Worm (Caenorhabditis elegans) whole organism, L4 larva: Measurements from ENCODE around the gene got-2.2.

Source experiments
- D1046.2 ChIP-seq: fragments of 200-800 bp; sonication (Bioruptor generic); IDR thresholded peaks from 2 replicates; pipeline ENCODE4 v1.3.6; 2022; ENCODE audit warnings: missing genetic modification characterization, missing compliant biosample characterization
- F26F4.8 ChIP-seq: fragments of 200-800 bp; sonication (Bioruptor generic); conservative IDR thresholded peaks from 2 replicates; pipeline ENCODE4 v1.3.6; 2022; ENCODE audit warnings: missing genetic modification characterization, missing compliant biosample characterization
- F37D6.2 ChIP-seq: sonication (generic microtip); optimal IDR thresholded peaks from 2 replicates; lab custom pipeline; 2016; ENCODE audit warnings: mild to moderate bottlenecking, missing genetic modification characterization, missing compliant biosample characterization
- Y105C5A.15 ChIP-seq: fragments of 200-800 bp; sonication (Bioruptor generic); IDR thresholded peaks from 2 replicates; pipeline ENCODE4 v1.3.6; 2022; ENCODE audit warnings: missing genetic modification characterization, missing compliant biosample characterization
- ZK337.2 ChIP-seq: fragments of 200-800 bp; sonication (Bioruptor generic); IDR thresholded peaks from 2 replicates; pipeline ENCODE4 v1.3.6; 2022; ENCODE audit warnings: missing genetic modification reagents, missing genetic modification characterization, missing compliant biosample characterization
- aha-1 ChIP-seq: fragments of 150-350 bp; peaks from one replicate; lab custom pipeline; 2014; ENCODE audit warnings: missing biosample characterization, missing genetic modification characterization
- attf-4 ChIP-seq: sonication (generic microtip); optimal IDR thresholded peaks from 3 replicates; lab custom pipeline; 2017; ENCODE audit warnings: missing biosample characterization, missing genetic modification characterization
- ceh-82 ChIP-seq: sonication (generic microtip); optimal IDR thresholded peaks from 2 replicates; lab custom pipeline; 2017; ENCODE audit warnings: missing biosample characterization, missing genetic modification characterization
- ces-1 ChIP-seq: fragments of 150-350 bp; sonication (generic microtip); optimal IDR thresholded peaks from 4 replicates; lab custom pipeline; 2014; ENCODE audit warnings: missing biosample characterization, missing genetic modification reagents, missing genetic modification characterization
- ctbp-1 ChIP-seq: fragments of 200-800 bp; sonication (Bioruptor generic); IDR thresholded peaks from 2 replicates; pipeline ENCODE4 v1.3.6; 2022; ENCODE audit warnings: missing genetic modification reagents, missing genetic modification characterization, missing compliant biosample characterization
- daf-16 ChIP-seq, 3 experiments: sonication (generic microtip); optimal IDR thresholded peaks; 2 replicates each; lab custom pipeline; 2016 to 2017; ENCODE audit warnings: missing genetic modification characterization in 3 of 3, missing genetic modification reagents in 3 of 3, mild to moderate bottlenecking in 2 of 3, missing compliant biosample characterization in 2 of 3, missing biosample characterization in 1 of 3, moderate library complexity in 1 of 3
- daf-19 ChIP-seq: fragments of 200-800 bp; sonication (Bioruptor generic); conservative IDR thresholded peaks from 2 replicates; pipeline ENCODE4 v1.3.6; 2022; ENCODE audit warnings: missing genetic modification characterization, missing compliant biosample characterization
- dmd-6 ChIP-seq: fragments of 200-800 bp; sonication (Bioruptor generic); IDR thresholded peaks from 2 replicates; pipeline ENCODE4 v1.3.6; 2022; ENCODE audit warnings: missing genetic modification reagents, missing genetic modification characterization, missing compliant biosample characterization
- dmd-9 ChIP-seq: fragments of 200-800 bp; sonication (Bioruptor generic); IDR thresholded peaks from 2 replicates; pipeline ENCODE4 v1.3.6; 2022; ENCODE audit warnings: missing genetic modification reagents, missing genetic modification characterization, missing compliant biosample characterization
- dve-1 ChIP-seq: sonication (generic microtip); optimal IDR thresholded peaks from 2 replicates; lab custom pipeline; 2017; ENCODE audit warnings: antibody characterized with exemption, mild to moderate bottlenecking, missing genetic modification characterization, missing compliant biosample characterization; ENCODE audit not compliant: insufficient read depth
- gei-8 ChIP-seq: fragments of 200-800 bp; sonication (Bioruptor generic); optimal IDR thresholded peaks from 2 replicates; lab custom pipeline; 2018; ENCODE audit warnings: mild to moderate bottlenecking, missing genetic modification characterization, missing compliant biosample characterization
- hlh-11 ChIP-seq: fragments of 200-800 bp; sonication (Bioruptor generic); optimal IDR thresholded peaks from 2 replicates; lab custom pipeline; 2018; ENCODE audit warnings: mild to moderate bottlenecking, missing genetic modification characterization, missing compliant biosample characterization
- hlh-30 ChIP-seq: sonication (generic microtip); optimal IDR thresholded peaks from 2 replicates; lab custom pipeline; 2017; ENCODE audit warnings: antibody characterized with exemption, mild to moderate bottlenecking, missing genetic modification characterization, missing compliant biosample characterization; ENCODE audit not compliant: insufficient read depth
- jun-1 ChIP-seq: fragments of 150-350 bp; optimal IDR thresholded peaks from 2 replicates; lab custom pipeline; 2014; ENCODE audit warnings: missing biosample characterization, missing genetic modification reagents, missing genetic modification characterization
- lin-15B ChIP-seq: fragments of 150-350 bp; sonication (generic microtip); optimal IDR thresholded peaks from 3 replicates; lab custom pipeline; 2014; ENCODE audit warnings: missing biosample characterization, missing genetic modification characterization
- lsy-2 ChIP-seq, 2 experiments: fragments of 150-350 bp in 1 of 2; sonication (generic microtip) in 1 of 2; optimal IDR thresholded peaks; 2 replicates each; lab custom pipeline; 2014 to 2017; ENCODE audit warnings: missing biosample characterization in 2 of 2, missing genetic modification characterization in 2 of 2
- madf-9 ChIP-seq: fragments of 200-800 bp; sonication (Bioruptor generic); conservative IDR thresholded peaks from 2 replicates; pipeline ENCODE4 v1.3.6; 2022; ENCODE audit warnings: missing genetic modification reagents, missing genetic modification characterization, missing compliant biosample characterization
- mes-2 ChIP-seq: sonication (generic microtip); optimal IDR thresholded peaks from 2 replicates; lab custom pipeline; 2016; ENCODE audit warnings: missing genotype, mild to moderate bottlenecking, missing genetic modification characterization, missing compliant biosample characterization; ENCODE audit not compliant: poor library complexity, severe bottlenecking
- mxl-2 ChIP-seq: fragments of 200-800 bp; sonication (Bioruptor generic); conservative IDR thresholded peaks from 2 replicates; pipeline ENCODE4 v1.3.6; 2022; ENCODE audit warnings: missing genetic modification reagents, missing genetic modification characterization, missing compliant biosample characterization
- mxl-3 ChIP-seq: fragments of 200-800 bp; sonication (Bioruptor generic); optimal IDR thresholded peaks from 2 replicates; lab custom pipeline; 2018; ENCODE audit warnings: mild to moderate bottlenecking, missing genetic modification characterization, missing compliant biosample characterization
- nhr-11 ChIP-seq: fragments of 150-350 bp; optimal IDR thresholded peaks from 2 replicates; lab custom pipeline; 2014; ENCODE audit warnings: missing biosample characterization, missing genetic modification characterization
- nhr-237 ChIP-seq: sonication (generic microtip); optimal IDR thresholded peaks from 2 replicates; lab custom pipeline; 2017; ENCODE audit warnings: missing biosample characterization, missing genetic modification characterization
- nhr-28 ChIP-seq: fragments of 150-350 bp; optimal IDR thresholded peaks from 2 replicates; lab custom pipeline; 2014; ENCODE audit warnings: missing biosample characterization, missing genetic modification characterization
- nhr-48 ChIP-seq: sonication (generic microtip); optimal IDR thresholded peaks from 2 replicates; lab custom pipeline; 2016; ENCODE audit warnings: mild to moderate bottlenecking, missing genetic modification characterization, missing compliant biosample characterization
- nhr-6 ChIP-seq: fragments of 150-350 bp; optimal IDR thresholded peaks from 2 replicates; lab custom pipeline; 2014; ENCODE audit warnings: missing biosample characterization, missing genetic modification characterization
- rbr-2 ChIP-seq: sonication (generic microtip); optimal IDR thresholded peaks from 2 replicates; lab custom pipeline; 2016; ENCODE audit warnings: missing genotype, missing genetic modification characterization, missing compliant biosample characterization
- snpc-1.2 ChIP-seq: fragments of 200-800 bp; sonication (Bioruptor generic); IDR thresholded peaks from 2 replicates; pipeline ENCODE4 v1.3.6; 2022; ENCODE audit warnings: missing genetic modification reagents, missing genetic modification characterization, missing compliant biosample characterization
- spr-3 ChIP-seq: fragments of 200-800 bp; sonication (Bioruptor generic); optimal IDR thresholded peaks from 2 replicates; lab custom pipeline; 2018; ENCODE audit warnings: mild to moderate bottlenecking, missing genetic modification characterization, missing compliant biosample characterization
- vab-7 ChIP-seq: fragments of 200-800 bp; sonication (Bioruptor generic); IDR thresholded peaks from 2 replicates; pipeline ENCODE4 v1.3.6; 2022; ENCODE audit warnings: missing genetic modification reagents, missing genetic modification characterization, missing compliant biosample characterization
- zag-1 ChIP-seq: fragments of 150-350 bp; optimal IDR thresholded peaks from 2 replicates; lab custom pipeline; 2014; ENCODE audit warnings: missing biosample characterization, missing genetic modification characterization
- zip-11 ChIP-seq: fragments of 200-800 bp; sonication (Bioruptor generic); IDR thresholded peaks from 2 replicates; pipeline ENCODE4 v1.3.6; 2022; ENCODE audit warnings: missing genetic modification characterization, missing compliant biosample characterization
- ztf-7 ChIP-seq: fragments of 150-350 bp; optimal IDR thresholded peaks from 2 replicates; lab custom pipeline; 2014; ENCODE audit warnings: missing biosample characterization, missing genetic modification characterization

got-2.2 gene

DNA sequence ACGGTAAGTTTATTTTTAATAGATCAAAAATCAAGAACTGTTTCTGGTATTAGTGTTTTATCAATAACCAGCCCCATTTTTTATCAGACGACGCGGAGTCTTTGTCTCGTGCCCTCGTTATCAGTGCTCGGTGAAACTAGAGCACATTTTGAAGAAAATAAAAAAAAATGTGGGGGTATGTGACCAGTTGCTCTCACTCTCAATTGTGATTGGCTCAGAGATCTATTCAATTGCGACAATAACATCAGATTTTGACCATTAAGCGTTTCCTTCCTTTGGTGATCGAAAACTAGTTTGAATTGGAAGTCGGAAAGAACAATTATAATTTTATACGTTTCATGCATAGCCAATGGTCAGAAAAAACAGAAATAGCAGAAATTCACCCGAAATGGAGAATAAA, 15.6 kb downstream of the got-2.2 start (continued):
- TF ChIP-seq rbr-2 (no peak), madf-9 (GFP tag; lab: Robert Waterston, UW) (no peak), nhr-48 (tag; lab: Kevin White, UChicago) (peak; percentile 17), F26F4.8 (GFP tag; lab: Robert Waterston, UW) (no peak), mes-2 (peak; percentile 40), ZK337.2 (GFP tag; lab: Robert Waterston, UW) (no peak), mxl-3 (GFP tag; lab: Kevin White, UChicago) (no peak), nhr-6 (tag; lab: Kevin White, UChicago) (no peak), ces-1 (GFP tag; lab: Kevin White, UChicago) (no peak), nhr-237 (tag; lab: Kevin White, UChicago) (no peak), vab-7 (GFP tag; lab: Robert Waterston, UW) (no peak)

- TF ChIP-seq dve-1: peak; percentile 70
- peak; percentile 8 for TF ChIP-seq hlh-30
- TF ChIP-seq lsy-2 (tag; optimal IDR thresholded peaks at IDR 0.05; lab: Kevin White, UChicago): peak in 1 of 2 experiments; percentile 8
- TF ChIP-seq daf-16 (GFP tag; optimal IDR thresholded peaks at IDR 0.05; lab: Kevin White, UChicago): no peak
- peak; percentile 91 for TF ChIP-seq daf-16 (tag; optimal IDR thresholded peaks at IDR 0.05; lab: Kevin White, UChicago)
- TF ChIP-seq aha-1 (tag; lab: Kevin White, UChicago): peak; percentile 92
- peak; percentile 32 for TF ChIP-seq nhr-28 (tag; lab: Kevin White, UChicago)
- no peak for TF ChIP-seq jun-1
- no peak for TF ChIP-seq snpc-1.2 (GFP tag; lab: Robert Waterston, UW)
- peak; percentile 4 for TF ChIP-seq hlh-11 (tag; lab: Kevin White, UChicago)
- no peak for TF ChIP-seq ceh-82 (tag; lab: Kevin White, UChicago)
Observed at ce11 chrX:6256969-6257368, 16.2 kb downstream of the got-2.2 start.

ce11 chrX:6258409-6258808, 17.6 kb downstream of the got-2.2 start:
- TF ChIP-seq F37D6.2 (tag; lab: Kevin White, UChicago) (no peak), mxl-3 (GFP tag; lab: Kevin White, UChicago) (no peak), dmd-6 (no peak), mxl-2 (GFP tag; lab: Robert Waterston, UW) (no peak), daf-19 (GFP tag; lab: Robert Waterston, UW) (no peak), F26F4.8 (GFP tag; lab: Robert Waterston, UW) (no peak), zip-11 (GFP tag; lab: Robert Waterston, UW) (no peak), dmd-9 (GFP tag; lab: Robert Waterston, UW) (no peak), lin-15B (tag; lab: Kevin White, UChicago) (no peak), ztf-7 (no peak), attf-4 (tag; lab: Kevin White, UChicago) (no peak), Y105C5A.15 (GFP tag; lab: Robert Waterston, UW) (no peak), zag-1 (no peak), hlh-11 (tag; lab: Kevin White, UChicago) (no peak), ctbp-1 (no peak), aha-1 (tag; lab: Kevin White, UChicago) (no peak)

- TF ChIP-seq daf-16 (GFP tag; optimal IDR thresholded peaks at IDR 0.05; lab: Kevin White, UChicago) (peak in 1 of 2 experiments; percentile 3), daf-16 (tag; optimal IDR thresholded peaks at IDR 0.05; lab: Kevin White, UChicago) (no peak), nhr-48 (tag; lab: Kevin White, UChicago) (no peak), hlh-30 (peak; percentile 36), lsy-2 (tag; optimal IDR thresholded peaks at IDR 0.05; lab: Kevin White, UChicago) (peak in 1 of 2 experiments; percentile 14), nhr-11 (tag; lab: Kevin White, UChicago) (peak; percentile 14), spr-3 (GFP tag; lab: Kevin White, UChicago) (no peak), D1046.2 (no peak), gei-8 (GFP tag; lab: Kevin White, UChicago) (no peak), aha-1 (tag; lab: Kevin White, UChicago) (peak; percentile 69)
Observed at ce11 chrX:6259081-6259480, 18.3 kb downstream of the got-2.2 start.
